Fruit fly (Drosophila melanogaster) whole organism, wandering third instar larva: ENCODE data around the gene Tis11.

ENCODE experiments used
- Abd-B ChIP-seq: fragments of >200 bp; optimal IDR thresholded peaks from 2 replicates; lab custom pipeline; 2017; ENCODE audit warnings: missing biosample characterization, missing genetic modification characterization
- CG32264 ChIP-seq: fragments of 200-800 bp; sonication (Bioruptor generic); optimal IDR thresholded peaks from 2 replicates; lab custom pipeline; 2016; ENCODE audit warnings: missing biosample characterization, missing genetic modification characterization
- CG9705 ChIP-seq: fragments of 200-800 bp; sonication (Bioruptor generic); optimal IDR thresholded peaks from 2 replicates; lab custom pipeline; 2018; ENCODE audit warnings: missing biosample characterization, mild to moderate bottlenecking, missing genetic modification characterization
- CrebA ChIP-seq: fragments of 200-800 bp; sonication (Bioruptor generic); optimal IDR thresholded peaks from 2 replicates; lab custom pipeline; 2016; ENCODE audit warnings: missing biosample characterization, mild to moderate bottlenecking, missing genetic modification characterization, borderline replicate concordance
- Dfd ChIP-seq: fragments of >200 bp; optimal IDR thresholded peaks from 2 replicates; lab custom pipeline; 2017; ENCODE audit warnings: missing biosample characterization, missing genetic modification characterization
- Dif ChIP-seq: fragments of 200-275, 200-300 bp; sonication (Bioruptor generic); optimal IDR thresholded peaks from 2 replicates; lab custom pipeline; 2018; ENCODE audit warnings: missing biosample characterization, missing genetic modification characterization; ENCODE audit not compliant: partially characterized antibody
- GATAd ChIP-seq: sonication (Bioruptor generic); optimal IDR thresholded peaks from 2 replicates; lab custom pipeline; 2016; ENCODE audit warnings: missing biosample characterization, missing genetic modification characterization
- HLH106 ChIP-seq: fragments of 200-800 bp; optimal IDR thresholded peaks from 3 replicates; lab custom pipeline; 2019; ENCODE audit warnings: missing biosample characterization, mild to moderate bottlenecking, missing genetic modification characterization, moderate library complexity
- Hnf4 ChIP-seq: fragments of 200-800 bp; sonication (Bioruptor generic); optimal IDR thresholded peaks from 2 replicates; lab custom pipeline; 2016; ENCODE audit warnings: missing biosample characterization, mild to moderate bottlenecking, missing genetic modification characterization
- Hr78 ChIP-seq: fragments of >200 bp; optimal IDR thresholded peaks from 2 replicates; lab custom pipeline; 2017; ENCODE audit warnings: missing biosample characterization, missing genetic modification characterization
- Hr83 ChIP-seq: fragments of 200-300 bp; sonication (Bioruptor generic); optimal IDR thresholded peaks from 2 replicates; lab custom pipeline; 2016; ENCODE audit warnings: missing biosample characterization, mild to moderate bottlenecking, missing genetic modification characterization, moderate library complexity; ENCODE audit not compliant: poor library complexity, severe bottlenecking
- Jra ChIP-seq: sonication (Bioruptor generic); optimal IDR thresholded peaks from 2 replicates; lab custom pipeline; 2016; ENCODE audit warnings: missing biosample characterization, missing genetic modification characterization
- Mio ChIP-seq: sonication (Bioruptor generic); optimal IDR thresholded peaks from 2 replicates; lab custom pipeline; 2016; ENCODE audit warnings: missing biosample characterization, missing genetic modification characterization
- Myc ChIP-seq: fragments of >200 bp; optimal IDR thresholded peaks from 2 replicates; lab custom pipeline; 2017
- N ChIP-seq: fragments of >200 bp; optimal IDR thresholded peaks from 2 replicates; lab custom pipeline; 2018; ENCODE audit warnings: missing biosample characterization, missing external identifiers, missing genetic modification characterization
- OdsH ChIP-seq: fragments of 200-800 bp; sonication (Bioruptor generic); optimal IDR thresholded peaks from 2 replicates; lab custom pipeline; 2016; ENCODE audit warnings: missing biosample characterization, mild to moderate bottlenecking, missing genetic modification characterization
- Rel ChIP-seq, 2 experiments: fragments of 200-800 bp; sonication (Bioruptor generic) in 1 of 2; optimal IDR thresholded peaks; 2 replicates in 1 of 2; 3 replicates in 1 of 2; lab custom pipeline; 2016 to 2019; ENCODE audit warnings: mild to moderate bottlenecking in 2 of 2, missing biosample characterization in 2 of 2, missing genetic modification characterization in 2 of 2, moderate library complexity in 1 of 2
- Sp1 ChIP-seq: fragments of 200-800 bp; sonication (Bioruptor generic); optimal IDR thresholded peaks from 3 replicates; lab custom pipeline; 2019; ENCODE audit warnings: missing biosample characterization, mild to moderate bottlenecking, missing genetic modification characterization, moderate library complexity
- Vsx2 ChIP-seq: fragments of 200-300, 225-300 bp; sonication (Bioruptor generic); optimal IDR thresholded peaks from 2 replicates; lab custom pipeline; 2018; ENCODE audit warnings: missing biosample characterization, missing genetic modification characterization; ENCODE audit not compliant: partially characterized antibody
- br ChIP-seq: fragments of 200-800 bp; sonication (Bioruptor generic); optimal IDR thresholded peaks from 2 replicates; lab custom pipeline; 2016; ENCODE audit warnings: missing biosample characterization, missing genetic modification characterization
- brk ChIP-seq: fragments of 200-800 bp; sonication (Bioruptor generic); optimal IDR thresholded peaks from 2 replicates; lab custom pipeline; 2016; ENCODE audit warnings: missing biosample characterization, mild to moderate bottlenecking, missing genetic modification characterization
- dl ChIP-seq, 2 experiments: fragments of 175-275, 200-275 bp in 1 of 2; fragments of 200-275 bp in 1 of 2; sonication (Bioruptor generic); optimal IDR thresholded peaks; lab custom pipeline; 2018; ENCODE audit warnings: mild to moderate bottlenecking in 2 of 2, missing biosample characterization in 2 of 2, missing genetic modification characterization in 2 of 2, moderate library complexity in 2 of 2; ENCODE audit not compliant: partially characterized antibody in 2 of 2, insufficient read depth in 1 of 2
- dmrt93B ChIP-seq: fragments of 200-800 bp; sonication (Bioruptor generic); optimal IDR thresholded peaks from 2 replicates; lab custom pipeline; 2018; ENCODE audit warnings: missing biosample characterization, mild to moderate bottlenecking, missing genetic modification characterization
- dsf ChIP-seq: sonication (Bioruptor generic); optimal IDR thresholded peaks from 2 replicates; lab custom pipeline; 2016; ENCODE audit warnings: missing biosample characterization, missing genetic modification characterization, borderline replicate concordance
- ey ChIP-seq: fragments of 200-800 bp; sonication (Bioruptor generic); optimal IDR thresholded peaks from 2 replicates; lab custom pipeline; 2016; ENCODE audit warnings: missing biosample characterization, missing genetic modification characterization
- foxo ChIP-seq, 2 experiments: fragments of 200-800 bp; sonication (Bioruptor generic); optimal IDR thresholded peaks; 2 replicates in 1 of 2; 3 replicates in 1 of 2; lab custom pipeline; 2016 to 2017; ENCODE audit warnings: missing biosample characterization in 2 of 2, missing genetic modification characterization in 2 of 2
- fru ChIP-seq: fragments of 200-800 bp; sonication (Bioruptor generic); optimal IDR thresholded peaks from 3 replicates; lab custom pipeline; 2016; ENCODE audit warnings: missing biosample characterization, mild to moderate bottlenecking, missing genetic modification characterization
- h ChIP-seq: fragments of 200-800 bp; sonication (Bioruptor generic); optimal IDR thresholded peaks from 3 replicates; lab custom pipeline; 2016; ENCODE audit warnings: missing biosample characterization, mild to moderate bottlenecking, missing genetic modification characterization
- jim ChIP-seq: fragments of 175-275, 200-325 bp; sonication (Bioruptor generic); optimal IDR thresholded peaks from 2 replicates; lab custom pipeline; 2016; ENCODE audit warnings: missing biosample characterization, mild to moderate bottlenecking, missing genetic modification characterization
- lola ChIP-seq: fragments of >200 bp; optimal IDR thresholded peaks from 2 replicates; lab custom pipeline; 2017; ENCODE audit warnings: missing biosample characterization, missing genetic modification characterization
- pan ChIP-seq: fragments of >200 bp; optimal IDR thresholded peaks from 2 replicates; lab custom pipeline; 2017
- psq ChIP-seq: fragments of 200-800 bp; sonication (Bioruptor generic); optimal IDR thresholded peaks from 3 replicates; lab custom pipeline; 2017; ENCODE audit warnings: missing biosample characterization, mild to moderate bottlenecking, missing genetic modification characterization, moderate library complexity
- rgr ChIP-seq: fragments of 200-800 bp; sonication (Bioruptor generic); optimal IDR thresholded peaks from 3 replicates; lab custom pipeline; 2016; ENCODE audit warnings: missing biosample characterization, mild to moderate bottlenecking, missing genetic modification characterization
- sage ChIP-seq: fragments of 200-800 bp; sonication (Bioruptor generic); optimal IDR thresholded peaks from 2 replicates; lab custom pipeline; 2016; ENCODE audit warnings: missing biosample characterization, mild to moderate bottlenecking, missing genetic modification characterization
- sv ChIP-seq: fragments of 200-800 bp; sonication (Bioruptor generic); optimal IDR thresholded peaks from 3 replicates; lab custom pipeline; 2016; ENCODE audit warnings: missing biosample characterization, missing genetic modification characterization
- tai ChIP-seq: sonication (Bioruptor generic); optimal IDR thresholded peaks from 2 replicates; lab custom pipeline; 2016; ENCODE audit warnings: missing biosample characterization, missing genetic modification characterization
- usp ChIP-seq: fragments of >200 bp; optimal IDR thresholded peaks from 2 replicates; lab custom pipeline; 2017; ENCODE audit warnings: missing biosample characterization, missing genetic modification characterization
- woc ChIP-seq: sonication (Bioruptor generic); optimal IDR thresholded peaks from 2 replicates; lab custom pipeline; 2016; ENCODE audit warnings: missing biosample characterization, mild to moderate bottlenecking, missing genetic modification characterization

Gene Tis11

DNA sequence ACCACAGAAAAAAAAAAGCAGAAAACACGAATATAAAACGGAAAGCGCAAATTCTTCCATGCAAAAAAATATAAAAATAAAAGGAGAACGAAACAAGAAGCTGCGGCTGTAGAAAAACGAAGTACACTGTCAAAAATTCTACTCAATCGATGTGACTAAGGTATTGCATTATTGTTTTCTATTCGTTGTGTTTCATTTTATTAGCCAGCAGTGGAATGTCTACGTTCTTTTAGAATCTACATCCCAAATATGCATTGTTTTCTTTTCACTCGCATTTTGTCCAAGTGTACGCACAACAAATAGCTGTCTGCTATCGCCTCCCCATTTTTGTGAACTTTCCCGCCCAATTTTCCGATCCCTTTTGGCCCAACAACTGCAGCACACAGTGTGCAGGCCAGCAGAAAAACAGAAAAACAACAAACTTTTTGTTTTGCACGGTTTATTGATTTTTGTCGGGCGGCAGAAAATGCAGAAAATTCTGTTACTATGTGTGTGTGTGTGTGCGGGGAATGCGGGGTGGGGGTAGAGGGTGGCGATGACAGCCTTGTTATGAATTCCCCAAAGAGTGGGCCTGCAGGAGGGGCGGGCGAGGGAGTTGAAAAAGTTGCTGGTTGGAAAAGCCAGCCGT, 60.1 kb downstream of the Tis11 start:
- TF ChIP-seq Mio (GFP tag; lab: Kevin White, UChicago) (no peak), psq (GFP tag; lab: Kevin White, UChicago) (peak; percentile 70), CrebA (GFP tag; lab: Kevin White, UChicago) (no peak), Jra (GFP tag; lab: Kevin White, UChicago) (no peak), Dfd (GFP tag; lab: Kevin White, UChicago) (no peak), usp (no peak), pan (lab: Kevin White, UChicago) (no peak), CG32264 (GFP tag; lab: Kevin White, UChicago) (peak; percentile 11), rgr (GFP tag; lab: Kevin White, UChicago) (peak; percentile 79), br (GFP tag; lab: Kevin White, UChicago) (peak; percentile 75), tai (GFP tag; lab: Kevin White, UChicago) (peak; percentile 9), Hnf4 (GFP tag; lab: Kevin White, UChicago) (peak; percentile 68), Myc (lab: Kevin White, UChicago) (no peak), Hr83 (GFP tag; lab: Kevin White, UChicago) (no peak), dmrt93B (GFP tag; lab: Kevin White, UChicago) (peak; percentile 62), Hr78 (GFP tag; lab: Kevin White, UChicago) (no peak), dsf (no peak), Vsx2 (GFP tag; lab: Kevin White, UChicago) (no peak), Rel (GFP tag; optimal IDR thresholded peaks at IDR 0.05; lab: Kevin White, UChicago) (no peak), Rel (tag; optimal IDR thresholded peaks at IDR 0.05; lab: Kevin White, UChicago) (no peak), foxo (GFP tag; optimal IDR thresholded peaks at IDR 0.05; lab: Kevin White, UChicago) (peak in 1 of 2 experiments; percentile 86), h (GFP tag; lab: Kevin White, UChicago) (peak; percentile 85), jim (GFP tag; lab: Kevin White, UChicago) (no peak), woc (peak; percentile 43), GATAd (GFP tag; lab: Kevin White, UChicago) (no peak), CG9705 (no peak), Sp1 (GFP tag; lab: Kevin White, UChicago) (peak; percentile 67), lola (GFP tag; lab: Kevin White, UChicago) (no peak), sv (GFP tag; lab: Kevin White, UChicago) (peak; percentile 53), HLH106 (peak; percentile 66), fru (GFP tag; lab: Kevin White, UChicago) (peak; percentile 83), sage (GFP tag; lab: Kevin White, UChicago) (peak; percentile 57), ey (GFP tag; lab: Kevin White, UChicago) (peak; percentile 84), Dif (no peak), OdsH (GFP tag; lab: Kevin White, UChicago) (peak; percentile 63), dl (GFP tag; optimal IDR thresholded peaks at IDR 0.05; lab: Kevin White, UChicago; ENCODE audit: insufficient read depth in 1 of 2, partially characterized antibody in 2 of 2) (no peak), N (GFP tag; lab: Kevin White, UChicago) (no peak), brk (GFP tag; lab: Kevin White, UChicago) (peak; percentile 50), Abd-B (GFP tag; lab: Kevin White, UChicago) (no peak)

DNA sequence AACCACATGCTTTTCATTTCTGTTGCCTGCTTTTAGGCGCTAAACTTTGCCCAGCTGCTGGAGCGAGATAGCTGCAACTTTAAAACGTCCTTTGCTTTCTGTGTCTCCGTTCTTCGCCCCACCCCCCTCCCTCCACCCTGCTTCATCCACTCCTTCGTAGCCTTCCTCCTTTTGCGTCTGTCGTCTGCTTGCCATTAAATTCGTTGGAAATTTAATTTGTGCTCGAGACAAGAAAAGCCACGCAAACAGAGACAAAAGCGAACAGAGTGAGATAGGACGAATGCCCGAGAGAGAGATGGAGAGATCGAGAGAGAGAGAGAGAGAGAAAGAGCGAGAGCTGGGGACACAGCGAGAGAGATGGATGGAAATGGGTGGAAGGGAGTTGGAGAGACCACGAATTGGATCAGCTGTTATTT, 60.7 kb downstream of the Tis11 start:
- TF ChIP-seq h (GFP tag; lab: Kevin White, UChicago) (peak; percentile 0), Myc (lab: Kevin White, UChicago) (no peak), CG32264 (GFP tag; lab: Kevin White, UChicago) (no peak), Mio (GFP tag; lab: Kevin White, UChicago) (no peak), foxo (GFP tag; optimal IDR thresholded peaks at IDR 0.05; lab: Kevin White, UChicago) (no peak), Hnf4 (GFP tag; lab: Kevin White, UChicago) (no peak), lola (GFP tag; lab: Kevin White, UChicago) (no peak), br (GFP tag; lab: Kevin White, UChicago) (no peak), psq (GFP tag; lab: Kevin White, UChicago) (peak; percentile 87), Vsx2 (GFP tag; lab: Kevin White, UChicago) (no peak), ey (GFP tag; lab: Kevin White, UChicago) (no peak), Dif (peak; percentile 10), dl (GFP tag; optimal IDR thresholded peaks at IDR 0.05; lab: Kevin White, UChicago; ENCODE audit: insufficient read depth in 1 of 2, partially characterized antibody in 2 of 2) (peak in 1 of 2 experiments; percentile 38), Hr83 (GFP tag; lab: Kevin White, UChicago) (no peak)
- TF ChIP-seq, all 38 proteins: peak for 4
